Fruit fly (Drosophila melanogaster) whole organism, adult: Measurements from ENCODE around the gene CG10802.

Source experiments
- CG12768 ChIP-seq: fragments of 200-800 bp; sonication (Bioruptor generic); optimal IDR thresholded peaks from 2 replicates; lab custom pipeline; 2017; ENCODE audit warnings: missing biosample characterization, missing genetic modification characterization, mild to moderate bottlenecking, moderate library complexity, missing genetic modification reagents
- CG14711 ChIP-seq: fragments of 200-800 bp; sonication (Bioruptor generic); optimal IDR thresholded peaks from 2 replicates; lab custom pipeline; 2018; ENCODE audit warnings: missing biosample characterization, mild to moderate bottlenecking, missing genetic modification characterization, moderate library complexity
- Crg-1 ChIP-seq: fragments of 200-800 bp; sonication (Bioruptor generic); optimal IDR thresholded peaks from 2 replicates; lab custom pipeline; 2016; ENCODE audit warnings: missing biosample characterization, missing genetic modification characterization
- bab1 ChIP-seq: fragments of 200-800 bp; sonication (Bioruptor generic); optimal IDR thresholded peaks from 3 replicates; lab custom pipeline; 2019; ENCODE audit warnings: missing biosample characterization, mild to moderate bottlenecking, missing genetic modification characterization, moderate library complexity
- kay ChIP-seq: fragments of 200-800 bp; sonication (Bioruptor generic); peaks from one replicate; lab custom pipeline; 2016; ENCODE audit warnings: missing biosample characterization, missing genetic modification characterization, borderline replicate concordance
- tj ChIP-seq: fragments of 200-800 bp; sonication (Bioruptor generic); optimal IDR thresholded peaks from 3 replicates; lab custom pipeline; 2017; ENCODE audit warnings: missing biosample characterization, mild to moderate bottlenecking, missing genetic modification characterization, moderate library complexity
- toe ChIP-seq: fragments of 200-800 bp; sonication (Bioruptor generic); optimal IDR thresholded peaks from 2 replicates; lab custom pipeline; 2016; ENCODE audit warnings: missing biosample characterization, missing genetic modification characterization

DNA sequence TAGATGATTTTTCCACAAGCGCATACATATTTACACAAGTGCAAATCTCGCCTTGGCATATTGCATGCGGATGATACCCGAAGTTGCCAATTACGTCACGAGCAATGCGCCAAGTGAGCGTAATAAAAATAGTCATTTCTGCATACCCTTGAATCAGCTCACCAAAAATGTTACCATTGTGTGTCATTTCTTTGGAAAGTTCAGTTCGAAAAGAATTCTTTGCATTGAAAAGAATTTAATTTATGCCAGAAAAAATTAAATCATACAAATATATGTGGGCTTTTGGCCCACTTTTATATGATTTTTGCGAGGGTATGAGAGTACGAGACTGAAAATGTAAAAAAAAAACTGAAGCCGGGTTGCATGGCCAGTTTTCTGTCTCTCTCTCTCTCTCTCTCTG, 30.8 kb upstream of the CG10802 start:
- TF ChIP-seq bab1 (GFP tag; lab: Kevin White, UChicago) (no peak), CG12768 (no peak), toe (no peak), Crg-1 (GFP tag; lab: Kevin White, UChicago) (no peak), tj (GFP tag; lab: Kevin White, UChicago) (no peak), kay (GFP tag; lab: Kevin White, UChicago) (no peak), CG14711 (tag; lab: Kevin White, UChicago) (no peak)
